Worm (Caenorhabditis elegans) whole organism, late embryonic: ENCODE data around the gene C18G1.9.

Experiments
- C08G9.2 ChIP-seq: sonication (generic microtip); optimal IDR thresholded peaks from 2 replicates; lab custom pipeline; 2016; ENCODE audit warnings: mild to moderate bottlenecking, missing genetic modification characterization, moderate library complexity, missing compliant biosample characterization
- K09A11.1 ChIP-seq: sonication (generic microtip); optimal IDR thresholded peaks from 2 replicates; lab custom pipeline; 2017; ENCODE audit warnings: antibody characterized with exemption, mild to moderate bottlenecking, missing genetic modification characterization, missing compliant biosample characterization; ENCODE audit not compliant: insufficient read depth
- Y22D7AL.16 ChIP-seq: sonication (generic microtip); optimal IDR thresholded peaks from 2 replicates; lab custom pipeline; 2016; ENCODE audit warnings: missing genetic modification characterization, missing compliant biosample characterization
- ama-1 ChIP-seq: fragments of 150-350 bp; optimal IDR thresholded peaks from 2 replicates; lab custom pipeline; 2014
- ceh-14 ChIP-seq: sonication (generic microtip); optimal IDR thresholded peaks from 2 replicates; lab custom pipeline; 2016; ENCODE audit warnings: missing genotype, missing genetic modification characterization, missing compliant biosample characterization
- ceh-18 ChIP-seq: sonication (generic microtip); optimal IDR thresholded peaks from 2 replicates; lab custom pipeline; 2016; ENCODE audit warnings: missing genetic modification characterization, missing compliant biosample characterization
- ceh-2 ChIP-seq: sonication (generic microtip); optimal IDR thresholded peaks from 2 replicates; lab custom pipeline; 2016; ENCODE audit warnings: missing genotype, missing genetic modification characterization, missing compliant biosample characterization
- ceh-22 ChIP-seq: sonication (generic microtip); optimal IDR thresholded peaks from 2 replicates; lab custom pipeline; 2017; ENCODE audit warnings: missing biosample characterization, missing genetic modification characterization
- ceh-24 ChIP-seq: sonication (generic microtip); optimal IDR thresholded peaks from 2 replicates; lab custom pipeline; 2016; ENCODE audit warnings: mild to moderate bottlenecking, missing genetic modification characterization, missing compliant biosample characterization
- ceh-30 ChIP-seq: fragments of 150-350 bp; optimal IDR thresholded peaks from 2 replicates; lab custom pipeline; 2014; ENCODE audit warnings: missing biosample characterization, missing genetic modification characterization
- dmd-4 ChIP-seq: sonication (generic microtip); optimal IDR thresholded peaks from 2 replicates; lab custom pipeline; 2016; ENCODE audit warnings: borderline replicate concordance, missing genetic modification characterization, missing compliant biosample characterization
- elt-2 ChIP-seq: sonication (generic microtip); optimal IDR thresholded peaks from 2 replicates; lab custom pipeline; 2016; ENCODE audit warnings: missing genetic modification reagents, missing genetic modification characterization, missing compliant biosample characterization
- elt-4 ChIP-seq: sonication (generic microtip); optimal IDR thresholded peaks from 2 replicates; lab custom pipeline; 2016; ENCODE audit warnings: missing genetic modification characterization, missing compliant biosample characterization
- ets-4 ChIP-seq: sonication (generic microtip); optimal IDR thresholded peaks from 2 replicates; lab custom pipeline; 2016; ENCODE audit warnings: missing genetic modification characterization, missing compliant biosample characterization
- gmeb-2 ChIP-seq: sonication (generic microtip); optimal IDR thresholded peaks from 2 replicates; lab custom pipeline; 2016; ENCODE audit warnings: missing genetic modification characterization, inconsistent platforms, missing compliant biosample characterization
- hlh-13 ChIP-seq: fragments of 200-800 bp; sonication (Bioruptor generic); optimal IDR thresholded peaks from 2 replicates; lab custom pipeline; 2018; ENCODE audit warnings: mild to moderate bottlenecking, missing genetic modification characterization, missing compliant biosample characterization
- hlh-8 ChIP-seq: sonication (generic microtip); optimal IDR thresholded peaks from 2 replicates; lab custom pipeline; 2016; ENCODE audit warnings: missing genotype, missing genetic modification characterization, missing compliant biosample characterization
- nfya-1 ChIP-seq: sonication (generic microtip); optimal IDR thresholded peaks from 2 replicates; lab custom pipeline; 2017; ENCODE audit warnings: missing genetic modification characterization, mild to moderate bottlenecking, missing compliant biosample characterization, antibody characterized with exemption, moderate library complexity
- pha-4 ChIP-seq: fragments of 150-350 bp; optimal IDR thresholded peaks from 2 replicates; lab custom pipeline; 2018; ENCODE audit warnings: missing biosample characterization, missing genetic modification reagents, missing genetic modification characterization
- pqm-1 ChIP-seq: sonication (generic microtip); optimal IDR thresholded peaks from 2 replicates; lab custom pipeline; 2016; ENCODE audit warnings: missing genetic modification characterization, missing compliant biosample characterization
- pros-1 ChIP-seq: fragments of 150-350 bp; optimal IDR thresholded peaks from 2 replicates; lab custom pipeline; 2014; ENCODE audit warnings: missing biosample characterization, missing genetic modification reagents, missing genetic modification characterization
- ref-2 ChIP-seq: sonication (generic microtip); optimal IDR thresholded peaks from 2 replicates; lab custom pipeline; 2016; ENCODE audit warnings: missing genetic modification characterization, missing compliant biosample characterization
- rnt-1 ChIP-seq: sonication (generic microtip); optimal IDR thresholded peaks from 2 replicates; lab custom pipeline; 2016; ENCODE audit warnings: missing genetic modification characterization, missing compliant biosample characterization
- sox-2 ChIP-seq: fragments of 200-800 bp; sonication (Bioruptor generic); IDR thresholded peaks from 2 replicates; pipeline ENCODE4 v1.3.6; 2022; ENCODE audit warnings: missing genetic modification reagents, missing genetic modification characterization, missing compliant biosample characterization
- tbx-7 ChIP-seq: sonication (generic microtip); optimal IDR thresholded peaks from 2 replicates; lab custom pipeline; 2016; ENCODE audit warnings: missing genotype, missing genetic modification characterization, missing compliant biosample characterization
- ttx-3 ChIP-seq: sonication (generic microtip); optimal IDR thresholded peaks from 2 replicates; lab custom pipeline; 2016; ENCODE audit warnings: missing genetic modification reagents, missing genetic modification characterization, missing compliant biosample characterization
- unc-55 ChIP-seq: sonication (generic microtip); optimal IDR thresholded peaks from 2 replicates; lab custom pipeline; 2017; ENCODE audit warnings: missing biosample characterization, missing genetic modification reagents, missing genetic modification characterization
- unc-86 ChIP-seq: sonication (generic microtip); optimal IDR thresholded peaks from 2 replicates; lab custom pipeline; 2016; ENCODE audit warnings: missing genetic modification characterization, missing compliant biosample characterization
- zip-5 ChIP-seq: sonication (generic microtip); optimal IDR thresholded peaks from 2 replicates; lab custom pipeline; 2016; ENCODE audit warnings: missing genetic modification characterization, missing compliant biosample characterization

C18G1.9 gene

DNA sequence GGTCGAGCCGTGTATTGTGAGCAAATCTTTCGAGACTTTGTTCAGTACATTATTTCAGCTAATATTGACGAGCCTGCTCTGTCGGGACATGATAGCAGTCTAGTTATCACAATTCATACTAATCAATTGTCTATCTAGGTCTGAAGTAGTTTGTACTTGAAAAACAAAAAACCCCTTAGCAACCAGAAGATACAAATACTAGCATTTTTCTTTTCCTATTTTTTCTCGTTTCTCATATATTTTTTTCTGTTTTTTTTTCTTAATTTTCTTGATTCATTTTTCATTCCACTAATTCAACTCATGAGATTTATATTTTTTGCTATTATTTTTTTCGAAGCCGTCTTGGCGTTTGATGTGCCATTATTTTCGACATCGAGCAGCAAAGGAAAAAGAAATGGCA, 17.6 kb upstream of the C18G1.9 start, which contains the start of gene R02F11.9:
Gene R02F11.9, plus strand, starts transcription at position 301 of the 400 bp plus-strand sequence.
- no peak for TF ChIP-seq sox-2 (GFP tag; lab: Robert Waterston, UW)
- TF ChIP-seq C08G9.2 = no peak
- TF ChIP-seq ets-4 (tag; lab: Kevin White, UChicago) = no peak
- no peak for TF ChIP-seq tbx-7 (tag; lab: Kevin White, UChicago)
- TF ChIP-seq unc-86 = no peak
- TF ChIP-seq ceh-2 (tag; lab: Kevin White, UChicago) = no peak
- TF ChIP-seq K09A11.1 = no peak
- no peak for TF ChIP-seq pros-1 (tag; lab: Kevin White, UChicago)
- no peak for TF ChIP-seq hlh-8 (tag; lab: Kevin White, UChicago)
- no peak for TF ChIP-seq dmd-4 (tag; lab: Kevin White, UChicago)
- TF ChIP-seq pqm-1 (tag; lab: Kevin White, UChicago) = no peak
- no peak for TF ChIP-seq gmeb-2 (tag; lab: Kevin White, UChicago)
- TF ChIP-seq pha-4 = no peak

DNA sequence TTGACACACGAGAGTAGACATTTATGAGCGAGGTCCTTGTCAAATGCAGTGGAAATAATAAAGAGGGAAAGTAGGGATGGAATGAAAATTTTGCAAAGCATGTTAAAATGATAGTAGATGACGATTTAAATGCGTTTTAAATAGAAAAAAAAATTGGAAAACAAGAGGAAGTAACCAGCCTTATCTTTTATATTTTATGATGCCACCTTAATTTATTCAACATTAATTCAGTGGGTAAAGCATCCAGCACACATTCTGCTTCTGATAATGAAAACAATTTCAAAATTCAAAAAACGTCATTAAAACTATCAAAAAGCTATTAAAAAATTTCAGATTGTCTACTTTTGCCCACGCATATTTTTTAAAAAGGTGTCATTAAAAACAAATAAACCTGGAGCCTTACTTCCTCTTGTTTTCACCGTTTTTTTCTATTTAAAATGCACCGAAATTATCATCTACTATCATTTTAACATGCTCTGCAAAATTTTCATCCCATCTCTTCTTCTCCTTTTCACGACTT, 15.9 kb upstream of the C18G1.9 start, which contains the start of the genes Y60C6A.2 and Y60C6A.3:
Gene Y60C6A.2, minus strand, starts transcription at position 101 of the 520 bp plus-strand sequence.
Gene Y60C6A.3, plus strand, starts transcription at position 470 of the 520 bp plus-strand sequence.
- TF ChIP-seq ceh-2 (tag; lab: Kevin White, UChicago) (no peak), ceh-14 (tag; lab: Kevin White, UChicago) (no peak), elt-2 (tag; lab: Kevin White, UChicago) (no peak), elt-4 (tag; lab: Kevin White, UChicago) (no peak)

DNA sequence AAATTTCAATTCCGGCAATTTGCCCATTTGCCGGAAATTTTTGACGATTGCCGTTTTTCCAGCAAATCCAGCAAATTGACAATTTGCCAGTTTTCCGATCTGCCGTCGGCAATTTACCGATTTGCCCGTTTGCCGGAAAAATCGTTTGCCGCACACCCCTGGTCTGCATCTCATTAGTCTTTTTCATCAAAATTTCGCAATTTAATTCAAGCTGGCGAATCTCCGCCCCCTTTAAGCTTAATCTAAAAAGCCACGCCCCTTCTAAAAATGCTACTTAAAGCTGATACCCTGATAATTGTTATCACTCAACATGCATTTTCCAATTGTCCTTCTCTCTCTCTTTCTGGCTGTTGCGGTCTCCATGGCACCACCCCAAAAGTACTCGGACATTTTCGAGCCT, 13.8 kb upstream of the C18G1.9 start, which contains the start of gene Y60C6A.1:
Gene Y60C6A.1, plus strand, starts transcription at position 301 of the 400 bp plus-strand sequence.
- TF ChIP-seq unc-55 (GFP tag; lab: Kevin White, UChicago) = no peak

DNA sequence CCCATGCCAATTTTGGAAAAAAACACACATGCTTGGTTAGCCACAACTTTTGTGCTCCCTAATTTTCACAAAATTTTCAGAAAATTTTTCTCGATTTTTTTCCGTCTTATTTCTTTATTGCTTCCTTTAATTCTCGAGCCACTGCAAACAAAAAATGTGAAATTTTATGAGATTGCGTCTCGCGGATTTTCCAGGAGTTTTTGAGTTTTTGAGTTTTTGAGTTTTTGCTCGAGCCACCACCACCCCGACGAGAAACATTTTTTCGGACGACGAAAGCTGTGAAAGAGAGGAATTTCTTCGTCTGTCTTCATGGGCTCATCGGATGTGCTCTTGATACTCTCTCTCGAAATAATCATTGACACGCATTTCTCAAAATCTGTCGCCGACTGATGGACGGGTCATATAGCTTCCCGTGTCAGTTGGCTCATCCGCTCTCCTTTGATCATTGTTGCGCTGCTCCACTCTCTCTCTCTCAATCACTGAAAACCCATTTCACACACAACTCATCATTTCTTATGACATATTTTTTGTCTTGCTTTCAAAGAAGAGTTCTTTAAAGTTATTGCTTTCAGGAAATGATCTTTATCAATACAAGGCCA, 8.0 kb upstream of the C18G1.9 start, which contains the start of gene C18G1.1:
Gene C18G1.1, plus strand, starts transcription at position 573 of the 599 bp plus-strand sequence.
- peak; percentile 66 for TF ChIP-seq ceh-18
- peak; percentile 92 for TF ChIP-seq unc-55 (GFP tag; lab: Kevin White, UChicago)
- peak; percentile 44 for TF ChIP-seq rnt-1
- TF ChIP-seq zip-5 (tag; lab: Kevin White, UChicago) = no peak
- TF ChIP-seq ref-2 = no peak

DNA sequence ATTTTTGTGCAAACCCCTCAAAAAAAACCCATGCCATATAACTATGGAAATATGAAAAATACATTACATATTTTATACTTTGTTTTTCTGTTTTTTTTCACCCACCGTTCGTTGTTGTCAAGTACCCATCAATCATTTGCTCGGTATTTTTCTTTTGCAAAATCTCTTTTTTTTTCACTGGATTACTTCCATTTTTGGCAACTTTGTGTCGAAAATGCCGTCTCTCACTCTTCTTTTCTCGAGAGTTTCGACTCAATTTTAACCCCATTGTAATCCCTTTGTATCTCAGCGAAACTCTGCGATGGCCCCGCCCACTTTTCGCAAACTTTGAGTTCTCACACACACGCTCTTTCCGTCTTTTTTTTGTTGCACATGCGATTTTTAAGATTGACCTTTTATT, 5.6 kb upstream of the C18G1.9 start:
- no peak for TF ChIP-seq nfya-1
- TF ChIP-seq ama-1 (lab: Kevin White, UChicago) = no peak
- TF ChIP-seq ttx-3 (tag; lab: Kevin White, UChicago) = no peak
- no peak for TF ChIP-seq ceh-30 (tag; lab: Kevin White, UChicago)
- TF ChIP-seq C08G9.2 = no peak
- no peak for TF ChIP-seq ceh-24 (tag; lab: Kevin White, UChicago)
- no peak for TF ChIP-seq ceh-22 (tag; lab: Kevin White, UChicago)
- TF ChIP-seq ceh-18 = no peak
- TF ChIP-seq Y22D7AL.16 (tag; lab: Kevin White, UChicago) = no peak

DNA sequence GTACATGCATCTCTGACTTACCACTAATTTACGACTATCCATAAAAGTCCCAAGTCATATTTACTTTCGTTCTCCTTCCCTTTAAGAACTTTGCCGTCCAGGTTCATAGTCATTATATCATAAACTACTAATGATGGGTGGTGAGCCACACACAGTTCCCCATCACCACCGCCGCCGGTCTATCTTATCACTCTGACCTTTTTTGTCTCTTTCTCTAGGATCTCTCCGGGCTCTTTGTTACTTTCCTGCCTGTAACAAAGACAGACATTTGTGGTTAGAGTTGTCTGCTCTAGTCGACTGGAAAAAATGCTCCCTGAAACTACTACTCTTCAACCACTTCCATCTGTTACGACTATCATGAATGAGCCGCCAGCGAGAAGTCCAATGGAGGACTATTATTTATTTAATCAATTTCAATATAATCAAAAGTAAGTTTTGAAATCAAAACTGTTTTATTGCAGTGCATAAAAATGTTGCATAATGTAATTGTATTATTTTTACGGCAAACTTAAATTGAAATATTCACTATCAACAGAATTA, 945 bp upstream of the C18G1.9 start, which contains the start of gene elt-7:
Gene elt-7, plus strand, starts transcription at position 263 of the 540 bp plus-strand sequence.
- TF ChIP-seq elt-2 (tag; lab: Kevin White, UChicago) (peak; percentile 52), hlh-13 (GFP tag; lab: Kevin White, UChicago) (no peak)
